Fruit fly (Drosophila melanogaster) whole organism, wandering third instar larva: Measurements from ENCODE around the gene Sry-delta.

ENCODE experiments used
- Hr78 ChIP-seq: fragments of >200 bp; optimal IDR thresholded peaks from 2 replicates; lab custom pipeline; 2017; ENCODE audit warnings: missing biosample characterization, missing genetic modification characterization
- dsf ChIP-seq: sonication (Bioruptor generic); optimal IDR thresholded peaks from 2 replicates; lab custom pipeline; 2016; ENCODE audit warnings: missing biosample characterization, missing genetic modification characterization, borderline replicate concordance
- fru ChIP-seq: fragments of 200-800 bp; sonication (Bioruptor generic); optimal IDR thresholded peaks from 3 replicates; lab custom pipeline; 2016; ENCODE audit warnings: missing biosample characterization, mild to moderate bottlenecking, missing genetic modification characterization
- usp ChIP-seq: fragments of >200 bp; optimal IDR thresholded peaks from 2 replicates; lab custom pipeline; 2017; ENCODE audit warnings: missing biosample characterization, missing genetic modification characterization

DNA sequence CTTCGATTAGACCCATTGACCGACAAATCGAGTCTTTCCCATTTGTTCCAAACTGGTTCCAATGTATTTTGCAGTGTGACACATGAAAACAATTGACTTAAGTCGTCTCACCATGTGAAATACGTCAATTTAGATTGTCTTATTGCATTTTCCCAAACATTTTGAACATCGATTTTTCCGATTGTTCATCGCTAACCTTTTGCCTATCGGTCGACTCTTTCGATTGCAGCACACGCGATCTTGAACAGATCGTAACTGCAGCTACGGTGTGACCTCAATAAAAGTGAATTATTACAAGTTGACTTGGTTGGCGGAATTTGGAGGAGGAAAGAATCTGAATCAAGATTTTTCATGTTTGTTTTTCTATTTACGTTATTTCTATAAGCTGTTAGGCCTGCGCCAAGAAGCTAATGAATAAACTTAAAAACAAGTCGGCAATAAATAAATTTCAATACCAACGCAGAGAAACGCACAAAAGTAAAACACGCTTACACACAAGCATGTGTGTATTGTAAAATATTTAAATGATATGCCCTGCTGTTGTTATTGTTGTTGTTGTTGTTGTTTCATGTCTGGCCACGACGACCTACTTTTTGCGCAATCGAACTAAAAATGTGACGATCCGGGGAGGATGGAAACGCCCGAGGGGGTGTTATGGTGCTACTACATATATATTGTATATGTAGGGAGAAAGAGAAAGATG is 17.5 kb downstream of the Sry-delta start:
- no peak for TF ChIP-seq dsf (GFP tag; lab: Kevin White, UChicago)
- no peak for TF ChIP-seq Hr78 (GFP tag; lab: Kevin White, UChicago)
- TF ChIP-seq fru (GFP tag; lab: Kevin White, UChicago): no peak
- no peak for TF ChIP-seq usp
